Worm (Caenorhabditis elegans) whole organism, L4 larva: ENCODE data around the gene srz-9.
A peak's percentile ranks its signal among the peaks of the same experiment; 100 is the strongest.

ENCODE experiments used
- aha-1 ChIP-seq: fragments of 150-350 bp; peaks from one replicate; lab custom pipeline; 2014; ENCODE audit warnings: missing biosample characterization, missing genetic modification characterization
- hif-1 ChIP-seq, 2 experiments: sonication (generic microtip); optimal IDR thresholded peaks; 2 replicates each; lab custom pipeline; 2016 to 2017; ENCODE audit warnings: missing compliant biosample characterization in 2 of 2, missing genetic modification characterization in 2 of 2, missing genetic modification reagents in 2 of 2, missing genotype in 2 of 2, mild to moderate bottlenecking in 1 of 2
- mxl-2 ChIP-seq: fragments of 200-800 bp; sonication (Bioruptor generic); conservative IDR thresholded peaks from 2 replicates; pipeline ENCODE4 v1.3.6; 2022; ENCODE audit warnings: missing genetic modification reagents, missing genetic modification characterization, missing compliant biosample characterization
- nhr-25 ChIP-seq: sonication (generic microtip); optimal IDR thresholded peaks from 2 replicates; lab custom pipeline; 2017; ENCODE audit warnings: missing genetic modification characterization, mild to moderate bottlenecking, missing compliant biosample characterization, antibody characterized with exemption, moderate library complexity, borderline replicate concordance; ENCODE audit not compliant: insufficient read depth
- nhr-76 ChIP-seq: fragments of 150-350 bp; optimal IDR thresholded peaks from 2 replicates; lab custom pipeline; 2014; ENCODE audit warnings: missing biosample characterization, missing genetic modification characterization

DNA sequence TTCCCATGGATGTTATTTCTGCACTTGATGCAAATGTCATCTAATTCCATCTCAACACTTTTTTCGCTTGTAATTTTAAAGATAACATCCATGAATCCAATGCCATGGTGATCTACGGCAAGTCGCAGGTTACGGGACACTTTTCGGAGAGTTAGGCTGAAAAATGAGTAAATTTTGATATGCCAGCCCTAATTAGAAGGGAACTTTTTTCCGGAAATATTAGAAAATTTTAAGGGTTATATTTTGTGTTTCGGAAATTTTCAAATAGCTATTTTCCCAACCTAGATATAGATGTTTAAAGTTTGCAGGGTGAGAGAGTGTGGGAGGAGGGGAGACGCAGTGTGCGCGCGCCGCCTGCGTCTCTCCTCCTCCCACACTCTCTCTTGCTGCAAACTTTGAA is 43.5 kb downstream of the srz-9 start:
- TF ChIP-seq aha-1 (tag; lab: Kevin White, UChicago) (peak; percentile 23), hif-1 (tag; optimal IDR thresholded peaks at IDR 0.05; lab: Kevin White, UChicago) (no peak), nhr-25 (tag; lab: Kevin White, UChicago) (no peak), mxl-2 (GFP tag; lab: Robert Waterston, UW) (no peak), nhr-76 (tag; lab: Kevin White, UChicago) (no peak)
